Fruit fly (Drosophila melanogaster) whole organism, prepupa: ENCODE results near the gene dpp.
A peak's percentile ranks its signal among the peaks of the same experiment; 100 is the strongest.

Experiments used
- CG11294 ChIP-seq: fragments of 200-800 bp; sonication (Bioruptor generic); IDR thresholded peaks from 2 replicates; pipeline ENCODE4 v1.3.6; 2022; ENCODE audit warnings: missing biosample characterization, missing genetic modification characterization
- CG11762 ChIP-seq: fragments of 200-800 bp; sonication (Bioruptor generic); optimal IDR thresholded peaks from 3 replicates; lab custom pipeline; 2016; ENCODE audit warnings: missing biosample characterization, missing genetic modification characterization; ENCODE audit not compliant: insufficient read depth
- CG11902 ChIP-seq: fragments of 200-800 bp; sonication (Bioruptor generic); optimal IDR thresholded peaks from 3 replicates; lab custom pipeline; 2016; ENCODE audit warnings: missing biosample characterization, missing genetic modification characterization
- CG15336 ChIP-seq: fragments of 200-800 bp; sonication (Bioruptor generic); IDR thresholded peaks from 2 replicates; pipeline ENCODE4 v1.3.6; 2022; ENCODE audit warnings: missing biosample characterization, missing genetic modification characterization
- CG1621 ChIP-seq: fragments of 200-800 bp; sonication (Bioruptor generic); optimal IDR thresholded peaks from 3 replicates; lab custom pipeline; 2018; ENCODE audit warnings: missing biosample characterization, mild to moderate bottlenecking, missing genetic modification characterization
- CG16779 ChIP-seq: fragments of 200-800 bp; sonication (Bioruptor generic); optimal IDR thresholded peaks from 3 replicates; lab custom pipeline; 2017; ENCODE audit warnings: missing biosample characterization, mild to moderate bottlenecking, missing genetic modification characterization
- CG3032 ChIP-seq: fragments of 200-800 bp; optimal IDR thresholded peaks from 2 replicates; lab custom pipeline; 2019; ENCODE audit warnings: missing biosample characterization, mild to moderate bottlenecking, missing genetic modification characterization, moderate library complexity
- CG31627 ChIP-seq: fragments of 200-800 bp; sonication (Bioruptor generic); optimal IDR thresholded peaks from 3 replicates; lab custom pipeline; 2016; ENCODE audit warnings: missing biosample characterization, missing genetic modification characterization
- CG34406 ChIP-seq: fragments of 200-800 bp; sonication (Bioruptor generic); optimal IDR thresholded peaks from 3 replicates; lab custom pipeline; 2016; ENCODE audit warnings: missing biosample characterization, missing genetic modification characterization
- CG3919 ChIP-seq: fragments of 200-800 bp; sonication (Bioruptor generic); optimal IDR thresholded peaks from 3 replicates; lab custom pipeline; 2016; ENCODE audit warnings: missing biosample characterization, missing genetic modification characterization
- CG4318 ChIP-seq: fragments of 200-800 bp; sonication (Bioruptor generic); optimal IDR thresholded peaks from 3 replicates; lab custom pipeline; 2017; ENCODE audit warnings: missing biosample characterization, mild to moderate bottlenecking, missing genetic modification characterization
- CG6163 ChIP-seq: fragments of 200-800 bp; sonication (Bioruptor generic); IDR thresholded peaks from 3 replicates; pipeline ENCODE4 v1.3.6; 2022; ENCODE audit warnings: missing biosample characterization, missing genetic modification characterization
- CG6276 ChIP-seq: fragments of 200-800 bp; sonication (Bioruptor generic); optimal IDR thresholded peaks from 2 replicates; lab custom pipeline; 2017; ENCODE audit warnings: missing biosample characterization, mild to moderate bottlenecking, missing genetic modification characterization
- CG6792 ChIP-seq: fragments of 200-800 bp; sonication (Bioruptor generic); optimal IDR thresholded peaks from 3 replicates; lab custom pipeline; 2016; ENCODE audit warnings: missing biosample characterization, missing genetic modification characterization
- CG6808 ChIP-seq: fragments of 200-800 bp; sonication (Bioruptor generic); optimal IDR thresholded peaks from 3 replicates; lab custom pipeline; 2017; ENCODE audit warnings: missing biosample characterization, missing genetic modification characterization, mild to moderate bottlenecking, moderate library complexity, missing genetic modification reagents
- CG8319 ChIP-seq: fragments of 200-800 bp; sonication (Bioruptor generic); optimal IDR thresholded peaks from 3 replicates; lab custom pipeline; 2016; ENCODE audit warnings: missing biosample characterization, missing genetic modification characterization
- CG8632 ChIP-seq: fragments of 200-800 bp; sonication (Bioruptor generic); optimal IDR thresholded peaks from 3 replicates; lab custom pipeline; 2016; ENCODE audit warnings: missing biosample characterization, missing genetic modification characterization
- Eip78C ChIP-seq: fragments of 200-800 bp; sonication (Bioruptor generic); peaks from one replicate; lab custom pipeline; 2016; ENCODE audit warnings: missing biosample characterization, missing genetic modification characterization
- Eip93F ChIP-seq: fragments of 200-800 bp; sonication (Bioruptor generic); optimal IDR thresholded peaks from 2 replicates; lab custom pipeline; 2016; ENCODE audit warnings: missing biosample characterization, mild to moderate bottlenecking, missing genetic modification characterization
- Ets96B ChIP-seq: fragments of 200-800 bp; optimal IDR thresholded peaks from 2 replicates; lab custom pipeline; 2019; ENCODE audit warnings: missing biosample characterization, mild to moderate bottlenecking, missing genetic modification characterization, moderate library complexity
- Lpt ChIP-seq: fragments of 200-800 bp; sonication (Bioruptor generic); optimal IDR thresholded peaks from 3 replicates; lab custom pipeline; 2016; ENCODE audit warnings: missing biosample characterization, missing genetic modification characterization
- Met ChIP-seq: fragments of 200-800 bp; sonication (Bioruptor generic); optimal IDR thresholded peaks from 3 replicates; lab custom pipeline; 2016; ENCODE audit warnings: missing biosample characterization, missing genetic modification characterization
- OdsH ChIP-seq: fragments of 200-800 bp; sonication (Bioruptor generic); optimal IDR thresholded peaks from 3 replicates; lab custom pipeline; 2016; ENCODE audit warnings: missing biosample characterization, missing genetic modification characterization
- Smox ChIP-seq: fragments of 200-800 bp; sonication (Bioruptor generic); optimal IDR thresholded peaks from 3 replicates; lab custom pipeline; 2016; ENCODE audit warnings: missing biosample characterization, missing genetic modification characterization
- Sox102F ChIP-seq: fragments of 200-800 bp; sonication (Bioruptor generic); optimal IDR thresholded peaks from 2 replicates; lab custom pipeline; 2016; ENCODE audit warnings: missing biosample characterization, mild to moderate bottlenecking, missing genetic modification characterization
- Sox15 ChIP-seq: fragments of 200-800 bp; sonication (Bioruptor generic); optimal IDR thresholded peaks from 3 replicates; lab custom pipeline; 2016; ENCODE audit warnings: missing biosample characterization, missing genetic modification characterization
- acj6 ChIP-seq: fragments of 200-800 bp; sonication (Bioruptor generic); optimal IDR thresholded peaks from 3 replicates; lab custom pipeline; 2016; ENCODE audit warnings: missing biosample characterization, missing genetic modification characterization
- cyc ChIP-seq: fragments of 200-800 bp; sonication (Bioruptor generic); optimal IDR thresholded peaks from 3 replicates; lab custom pipeline; 2016; ENCODE audit warnings: missing biosample characterization, missing genetic modification characterization
- dac ChIP-seq: fragments of 200-800 bp; sonication (Bioruptor generic); optimal IDR thresholded peaks from 2 replicates; lab custom pipeline; 2017; ENCODE audit warnings: missing biosample characterization, mild to moderate bottlenecking, missing genetic modification characterization
- eg ChIP-seq: fragments of 200-800 bp; sonication (Bioruptor generic); IDR thresholded peaks from 3 replicates; pipeline ENCODE4 v1.3.6; 2022; ENCODE audit warnings: missing biosample characterization, missing genetic modification characterization
- esn ChIP-seq: fragments of 200-800 bp; sonication (Bioruptor generic); optimal IDR thresholded peaks from 2 replicates; lab custom pipeline; 2016; ENCODE audit warnings: missing biosample characterization, mild to moderate bottlenecking, missing genetic modification characterization, moderate library complexity
- fd59A ChIP-seq: fragments of 200-800 bp; sonication (Bioruptor generic); optimal IDR thresholded peaks from 2 replicates; lab custom pipeline; 2017; ENCODE audit warnings: missing biosample characterization, mild to moderate bottlenecking, missing genetic modification characterization, missing genetic modification reagents
- fkh ChIP-seq: fragments of 200-800 bp; sonication (Bioruptor generic); optimal IDR thresholded peaks from 3 replicates; lab custom pipeline; 2017; ENCODE audit warnings: missing biosample characterization, mild to moderate bottlenecking, missing genetic modification characterization, moderate library complexity
- net ChIP-seq: fragments of 200-800 bp; sonication (Bioruptor generic); optimal IDR thresholded peaks from 3 replicates; lab custom pipeline; 2016; ENCODE audit warnings: missing biosample characterization, missing genetic modification characterization
- pdm3 ChIP-seq: fragments of 200-800 bp; sonication (Bioruptor generic); optimal IDR thresholded peaks from 3 replicates; lab custom pipeline; 2016; ENCODE audit warnings: missing biosample characterization, missing genetic modification characterization
- salr ChIP-seq, 2 experiments: fragments of 200-800 bp; sonication (Bioruptor generic); optimal IDR thresholded peaks; 3 replicates each; lab custom pipeline; 2016 to 2018; ENCODE audit warnings: missing biosample characterization in 2 of 2, missing genetic modification characterization in 2 of 2, mild to moderate bottlenecking in 1 of 2
- spab ChIP-seq: fragments of 200-800 bp; sonication (Bioruptor generic); optimal IDR thresholded peaks from 2 replicates; lab custom pipeline; 2017; ENCODE audit warnings: missing biosample characterization, mild to moderate bottlenecking, missing genetic modification characterization, missing genetic modification reagents
- ss ChIP-seq, 2 experiments: fragments of 200-800 bp; sonication (Bioruptor generic); optimal IDR thresholded peaks; 2 replicates in 1 of 2; 3 replicates in 1 of 2; lab custom pipeline; 2017 to 2018; ENCODE audit warnings: mild to moderate bottlenecking in 2 of 2, missing biosample characterization in 2 of 2, missing genetic modification characterization in 2 of 2, moderate library complexity in 1 of 2
- svp ChIP-seq: fragments of 200-800 bp; sonication (Bioruptor generic); peaks from one replicate; lab custom pipeline; 2016; ENCODE audit warnings: missing biosample characterization, missing genetic modification characterization
- topi ChIP-seq: fragments of 200-800 bp; sonication (Bioruptor generic); optimal IDR thresholded peaks from 3 replicates; lab custom pipeline; 2016; ENCODE audit warnings: missing biosample characterization, missing genetic modification characterization
- vri ChIP-seq: fragments of 200-800 bp; sonication (Bioruptor generic); optimal IDR thresholded peaks from 3 replicates; lab custom pipeline; 2016; ENCODE audit warnings: missing biosample characterization, mild to moderate bottlenecking, missing genetic modification characterization

Gene dpp

DNA sequence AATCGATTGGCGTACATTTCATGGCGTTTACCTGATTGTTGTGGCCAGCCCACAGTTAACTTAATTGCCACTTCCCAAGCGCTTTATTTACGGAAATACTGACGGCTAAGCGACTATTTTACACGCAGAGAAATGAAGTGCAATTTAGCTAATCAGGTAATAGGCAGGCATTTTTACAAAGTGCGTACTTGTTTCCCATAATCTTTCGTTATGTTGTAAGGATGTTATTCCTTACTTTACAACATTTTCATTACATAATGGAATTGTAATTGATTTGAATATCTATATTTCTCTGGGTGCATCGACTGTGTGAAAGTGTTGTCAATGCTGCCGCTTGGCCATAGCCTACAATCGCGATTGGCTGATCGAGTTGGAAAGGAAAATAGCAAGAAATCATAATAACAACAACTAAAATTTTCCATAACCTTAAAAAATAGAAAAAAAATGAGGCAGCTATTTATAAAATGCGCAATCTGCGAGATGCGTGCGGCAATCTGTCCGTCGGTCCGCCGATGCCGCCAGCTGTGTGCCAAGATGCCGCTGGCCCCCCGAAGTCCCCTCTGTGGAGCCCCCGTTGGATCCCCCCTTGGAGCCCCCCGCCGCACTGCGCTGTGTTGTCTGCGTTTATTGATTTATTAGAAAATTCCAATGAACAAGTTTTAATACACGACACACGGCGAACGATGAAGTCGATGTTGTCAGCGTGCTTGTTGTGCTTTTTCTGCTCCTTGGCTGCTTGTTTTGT, 1.6 kb upstream of the dpp start (continued):
- TF ChIP-seq CG11294 (GFP tag; lab: Robert Waterston, UW) (peak; percentile 79), acj6 (GFP tag; lab: Kevin White, UChicago) (peak; percentile 76), CG1621 (peak; percentile 78), Sox15 (GFP tag; lab: Kevin White, UChicago) (peak; percentile 33), salr (GFP tag; optimal IDR thresholded peaks at IDR 0.05; lab: Kevin White, UChicago) (peak; percentile 66 to 82), CG11762 (GFP tag; lab: Kevin White, UChicago) (peak; percentile 81), Sox102F (GFP tag; lab: Kevin White, UChicago) (peak; percentile 17), topi (peak; percentile 47), CG34406 (peak; percentile 46), CG31627 (GFP tag; lab: Kevin White, UChicago) (peak; percentile 43), CG6792 (peak; percentile 64), CG8319 (GFP tag; lab: Kevin White, UChicago) (peak; percentile 31), Met (GFP tag; lab: Kevin White, UChicago) (peak; percentile 7), Lpt (peak; percentile 83), Smox (no peak), Ets96B (tag; lab: Kevin White, UChicago) (peak; percentile 80), Eip78C (GFP tag; lab: Kevin White, UChicago) (peak; percentile 96), fkh (GFP tag; lab: Kevin White, UChicago) (no peak), esn (peak; percentile 41), dac (peak; percentile 91), OdsH (GFP tag; lab: Kevin White, UChicago) (peak; percentile 89), ss (GFP tag; optimal IDR thresholded peaks at IDR 0.05; lab: Kevin White, UChicago) (peak; percentile 40 to 66), CG6276 (GFP tag; lab: Kevin White, UChicago) (peak; percentile 92), CG3919 (GFP tag; lab: Kevin White, UChicago) (peak; percentile 88), cyc (peak; percentile 46), CG11902 (peak; percentile 40), svp (GFP tag; lab: Kevin White, UChicago) (peak; percentile 67), spab (GFP tag; lab: Kevin White, UChicago) (peak; percentile 74), net (GFP tag; lab: Kevin White, UChicago) (peak; percentile 85), CG3032 (tag; lab: Kevin White, UChicago) (peak; percentile 79), fd59A (GFP tag; lab: Kevin White, UChicago) (peak; percentile 73), eg (GFP tag; lab: Robert Waterston, UW) (peak; percentile 95), CG15336 (peak; percentile 94), vri (GFP tag; lab: Kevin White, UChicago) (no peak), CG8632 (GFP tag; lab: Kevin White, UChicago) (peak; percentile 66), CG4318 (GFP tag; lab: Kevin White, UChicago) (peak; percentile 94), CG6163 (GFP tag; lab: Robert Waterston, UW) (peak; percentile 92), CG16779 (peak; percentile 78), pdm3 (GFP tag; lab: Kevin White, UChicago) (peak; percentile 87), Eip93F (GFP tag; lab: Kevin White, UChicago) (no peak), CG6808 (peak; percentile 73)
